Fruit fly (Drosophila melanogaster): ENCODE results near the gene Krn.

Gene Krn

DNA sequence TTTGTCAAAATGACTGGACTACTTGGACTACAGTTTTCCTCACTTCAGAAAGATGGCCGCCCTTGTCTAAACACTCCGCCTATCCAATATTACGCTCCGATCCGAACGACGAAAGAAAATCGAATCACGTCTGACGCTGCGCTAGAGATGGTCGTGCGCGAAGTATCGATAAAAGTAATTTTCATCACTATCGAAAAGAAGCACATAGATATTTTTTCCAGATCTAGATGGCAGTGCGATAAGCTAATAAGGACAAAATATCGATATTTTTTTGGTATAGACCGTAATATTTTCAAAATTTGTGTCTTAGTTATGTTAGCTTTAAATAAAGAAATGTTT is 9.2 kb downstream of the Krn start, which contains the start of gene Pep (continued):
- TF ChIP-seq sob (GFP tag; IDR thresholded peaks at IDR 0.05) (peak; percentile 58; the same call in 1 of the 2 replicates), Adf1 (GFP tag; IDR thresholded peaks at IDR 0.05) (peak; percentile 25; the same call in 1 of the 2 replicates), CG3163 (GFP tag; optimal IDR thresholded peaks at IDR 0.05) (peak; percentile 38), CG10274 (GFP tag; optimal IDR thresholded peaks at IDR 0.05) (no peak), CG18011 (GFP tag; optimal IDR thresholded peaks at IDR 0.05) (no peak), CG7271 (tag; optimal IDR thresholded peaks at IDR 0.05) (peak; percentile 61), CG15073 (GFP tag; optimal IDR thresholded peaks at IDR 0.05) (no peak), NfI (GFP tag; optimal IDR thresholded peaks at IDR 0.05) (peak; percentile 24), pfk (GFP tag; optimal IDR thresholded peaks at IDR 0.05) (peak; percentile 8), CG13287 (GFP tag; IDR thresholded peaks at IDR 0.05; ENCODE audit: partially characterized antibody) (peak; percentile 98), NK7.1 (GFP tag; optimal IDR thresholded peaks at IDR 0.05) (peak; percentile 23), CG2202 (tag; optimal IDR thresholded peaks at IDR 0.05) (peak; percentile 31), CG43689 (GFP tag; IDR thresholded peaks at IDR 0.05) (no peak), btn (GFP tag; optimal IDR thresholded peaks at IDR 0.05) (no peak), CG12104 (GFP tag; optimal IDR thresholded peaks at IDR 0.05) (no peak), CG2889 (GFP tag; IDR thresholded peaks at IDR 0.05) (no peak), Kr (GFP tag; optimal IDR thresholded peaks at IDR 0.05) (no peak), mld (GFP tag; IDR thresholded peaks at IDR 0.05; ENCODE audit: partially characterized antibody) (peak; percentile 97), CG1792 (GFP tag; optimal IDR thresholded peaks at IDR 0.05) (no peak), CG6813 (GFP tag; optimal IDR thresholded peaks at IDR 0.05) (no peak), CG31224 (GFP tag; IDR thresholded peaks at IDR 0.05) (no peak), pan (optimal IDR thresholded peaks at IDR 0.05) (no peak), pan (GFP tag; optimal IDR thresholded peaks at IDR 0.05 in 1 of 2, IDR thresholded peaks at IDR 0.05 in 1 of 2) (no peak), H2.0 (GFP tag; IDR thresholded peaks at IDR 0.05) (no peak), CG11696 (GFP tag; IDR thresholded peaks at IDR 0.05) (no peak), wek (GFP tag; optimal IDR thresholded peaks at IDR 0.05) (peak; percentile 71), CG10147 (GFP tag; optimal IDR thresholded peaks at IDR 0.05) (peak; percentile 35), ab (GFP tag; optimal IDR thresholded peaks at IDR 0.05) (no peak), CG7745 (tag; optimal IDR thresholded peaks at IDR 0.05) (no peak), CG17359 (tag; optimal IDR thresholded peaks at IDR 0.05) (peak; percentile 13), dysf (GFP tag; IDR thresholded peaks at IDR 0.05) (no peak), CG12391 (tag; optimal IDR thresholded peaks at IDR 0.05) (peak; percentile 52), Sry-δ (GFP tag; optimal IDR thresholded peaks at IDR 0.05) (peak; percentile 100), peb (GFP tag; IDR thresholded peaks at IDR 0.05) (no peak), p53 (GFP tag; optimal IDR thresholded peaks at IDR 0.05) (no peak), ac (GFP tag; optimal IDR thresholded peaks at IDR 0.05) (no peak), HLH4C (GFP tag; IDR thresholded peaks at IDR 0.05; ENCODE audit: partially characterized antibody) (peak; percentile 97), h (optimal IDR thresholded peaks at IDR 0.05) (no peak), CG10543 (GFP tag; optimal IDR thresholded peaks at IDR 0.05) (no peak), CG4282 (GFP tag; optimal IDR thresholded peaks at IDR 0.05) (peak; percentile 34), CG8478 (optimal IDR thresholded peaks at IDR 0.05) (no peak), CG9727 (GFP tag; optimal IDR thresholded peaks at IDR 0.05) (peak; percentile 29), pum (GFP tag; optimal IDR thresholded peaks at IDR 0.05) (peak; percentile 20), Med (GFP tag) (peak; percentile 91), pnt (GFP tag; optimal IDR thresholded peaks at IDR 0.05) (no peak), fd96Cb (tag; optimal IDR thresholded peaks at IDR 0.05) (no peak), bsh (GFP tag; optimal IDR thresholded peaks at IDR 0.05) (peak in 1 of 2 experiments; percentile 16), CG9932 (GFP tag; IDR thresholded peaks at IDR 0.05) (no peak; the same call in 1 of the 2 replicates), klu (GFP tag; IDR thresholded peaks at IDR 0.05) (no peak), CG11504 (tag; optimal IDR thresholded peaks at IDR 0.05) (no peak), gem (tag; optimal IDR thresholded peaks at IDR 0.05) (peak; percentile 34), CG6254 (GFP tag; optimal IDR thresholded peaks at IDR 0.05) (no peak)

Data from whole organism, embryonic.